Worm (Caenorhabditis elegans): Measurements from ENCODE around the gene C54D10.9.

The C54D10.9 gene

DNA sequence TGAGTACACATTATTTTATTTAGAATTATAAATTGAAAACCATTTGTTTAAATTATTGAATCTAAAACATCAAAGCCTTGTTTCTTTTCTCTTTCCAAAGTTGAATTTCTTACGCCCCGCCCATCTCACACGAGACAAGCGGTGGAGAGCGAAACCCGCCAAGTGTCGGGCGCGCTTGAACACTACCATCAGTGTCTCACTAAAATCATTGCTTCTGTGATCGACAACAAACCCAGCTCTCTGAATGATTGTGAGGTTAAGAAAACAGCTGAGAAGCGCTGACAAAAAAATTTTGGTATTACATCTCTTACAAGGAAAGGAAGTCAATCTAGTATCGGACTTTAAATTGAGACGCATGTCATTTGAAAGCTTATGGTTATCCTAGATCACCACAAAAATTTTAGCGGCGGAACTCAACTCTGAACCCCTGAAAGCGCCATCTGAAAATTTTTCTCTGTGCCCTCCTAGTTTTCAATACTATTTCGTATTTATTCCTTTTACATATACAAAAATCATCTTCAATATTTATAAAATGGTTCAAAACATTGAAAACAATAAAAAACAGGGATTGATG, 44.2 kb downstream of the C54D10.9 start (continued):
- TF ChIP-seq skn-1 (tag; optimal IDR thresholded peaks at IDR 0.05) (peak; percentile 25), fkh-2 (tag; optimal IDR thresholded peaks at IDR 0.05) (no peak), pqm-1 (tag; optimal IDR thresholded peaks at IDR 0.05) (peak; percentile 54), mml-1 (tag; optimal IDR thresholded peaks at IDR 0.05) (no peak), ZK546.5 (tag; optimal IDR thresholded peaks at IDR 0.05) (no peak)

ce11 chrV:12494522-12494921, 47.6 kb downstream of the C54D10.9 start, which contains the start of gene mrps-11:
Gene mrps-11 (minus strand): TSS chrV:12494622.
- TF ChIP-seq hmg-11 (tag; optimal IDR thresholded peaks at IDR 0.05) (no peak), lin-39 (tag; optimal IDR thresholded peaks at IDR 0.05) (no peak), R02D3.7 (tag; optimal IDR thresholded peaks at IDR 0.05) (no peak), skn-1 (tag; optimal IDR thresholded peaks at IDR 0.05) (no peak), nhr-11 (tag; optimal IDR thresholded peaks at IDR 0.05) (no peak), ama-1 (optimal IDR thresholded peaks at IDR 0.05) (no peak), mdl-1 (tag; optimal IDR thresholded peaks at IDR 0.05) (no peak), snpc-4 (tag; optimal IDR thresholded peaks at IDR 0.05) (no peak), tbx-2 (tag; optimal IDR thresholded peaks at IDR 0.05) (no peak), ZK546.5 (tag; optimal IDR thresholded peaks at IDR 0.05) (no peak), nhr-43 (tag; optimal IDR thresholded peaks at IDR 0.05; ENCODE audit: poor library complexity, severe bottlenecking) (no peak), unc-39 (tag; optimal IDR thresholded peaks at IDR 0.05) (no peak), mml-1 (tag; optimal IDR thresholded peaks at IDR 0.05) (no peak), nhr-67 (tag; optimal IDR thresholded peaks at IDR 0.05) (no peak)

- TF ChIP-seq fkh-10 (GFP tag; optimal IDR thresholded peaks at IDR 0.05) (no peak), pqm-1 (tag; optimal IDR thresholded peaks at IDR 0.05) (peak; percentile 13), nhr-77 (tag; optimal IDR thresholded peaks at IDR 0.05) (no peak), nhr-43 (tag; optimal IDR thresholded peaks at IDR 0.05; ENCODE audit: poor library complexity, severe bottlenecking) (peak; percentile 22), ceh-9 (tag; optimal IDR thresholded peaks at IDR 0.05) (no peak), ama-1 (optimal IDR thresholded peaks at IDR 0.05) (no peak), snpc-4 (tag; optimal IDR thresholded peaks at IDR 0.05) (peak; percentile 91), nhr-23 (tag; optimal IDR thresholded peaks at IDR 0.05) (peak; percentile 83), ceh-16 (tag; optimal IDR thresholded peaks at IDR 0.05) (no peak), skn-1 (tag; optimal IDR thresholded peaks at IDR 0.05) (peak; percentile 42), jun-1 (tag; optimal IDR thresholded peaks at IDR 0.05) (peak; percentile 47), elt-2 (tag; optimal IDR thresholded peaks at IDR 0.05) (peak; percentile 35), pha-4 (tag; optimal IDR thresholded peaks at IDR 0.05) (peak; percentile 92), ZK546.5 (tag; optimal IDR thresholded peaks at IDR 0.05) (no peak), tbx-2 (tag; optimal IDR thresholded peaks at IDR 0.05) (peak; percentile 73), egl-5 (tag; optimal IDR thresholded peaks at IDR 0.05) (peak; percentile 55), nhr-12 (tag; optimal IDR thresholded peaks at IDR 0.05) (no peak), hmg-11 (tag; optimal IDR thresholded peaks at IDR 0.05) (peak; percentile 68), ceh-28 (tag; optimal IDR thresholded peaks at IDR 0.05) (peak; percentile 92), nhr-25 (tag; optimal IDR thresholded peaks at IDR 0.05) (peak; percentile 24), nhr-11 (tag; optimal IDR thresholded peaks at IDR 0.05) (no peak), nfya-1 (tag; optimal IDR thresholded peaks at IDR 0.05; ENCODE audit: insufficient read depth) (peak; percentile 83), ceh-82 (tag; optimal IDR thresholded peaks at IDR 0.05) (peak; percentile 38), lsy-12 (tag; optimal IDR thresholded peaks at IDR 0.05) (peak; percentile 36), lin-39 (tag; optimal IDR thresholded peaks at IDR 0.05) (peak; percentile 40), lin-15B (tag; optimal IDR thresholded peaks at IDR 0.05) (peak; percentile 76)
Measured at ce11 chrV:12497725-12498263, 50.8 kb downstream of the C54D10.9 start, which contains the start of the genes W04D2.4 and rbm-25. Gene W04D2.4 (minus strand): TSS chrV:12497755. Gene rbm-25 (plus strand): TSS chrV:12498213.

Measured in whole organism, L3 larva.